ENCODE assay signal across 4 fruit fly cellular contexts in genomic region chr3L:629916-630663, dm6.
A peak's percentile ranks its signal among the peaks of the same experiment; 100 is the strongest.
TF ChIP-seq lines count a peak whose summit lies in the region.

No protein-coding gene starts in this region.

TF ChIP-seq in whole organism, adult, 20 proteins besides CTCF, POLR2A, EP300 and RAD21 (continued from another document):
- TF ChIP-seq Mnt (GFP tag; optimal IDR thresholded peaks at IDR 0.05; lab: Kevin White, UChicago), result peak; percentile 26
- TF ChIP-seq cnc (optimal IDR thresholded peaks at IDR 0.05; lab: Kevin White, UChicago), result no peak

TF ChIP-seq in whole organism, embryonic, 481 proteins besides CTCF, POLR2A, EP300 and RAD21 (continued from another document and continues in another):
- TF ChIP-seq Lhr (GFP tag; optimal IDR thresholded peaks at IDR 0.05; lab: Kevin White, UChicago) (no peak), Atf6 (GFP tag; IDR thresholded peaks at IDR 0.05; lab: Robert Waterston, UW) (peak; percentile 57; the same call in 1 of the 2 replicates), CG4707 (GFP tag; optimal IDR thresholded peaks at IDR 0.05; lab: Kevin White, UChicago) (no peak), fd3F (GFP tag; optimal IDR thresholded peaks at IDR 0.05; lab: Kevin White, UChicago) (peak; percentile 13), ham (GFP tag; IDR thresholded peaks at IDR 0.05; lab: Robert Waterston, UW) (no peak), zfh1 (GFP tag; IDR thresholded peaks at IDR 0.05; lab: Robert Waterston, UW) (peak; percentile 54; the same call in 1 of the 3 replicates), gfzf (GFP tag; optimal IDR thresholded peaks at IDR 0.05; lab: Kevin White, UChicago) (no peak), CG10267 (tag; optimal IDR thresholded peaks at IDR 0.05; lab: Kevin White, UChicago) (peak; percentile 12), ap (GFP tag; IDR thresholded peaks at IDR 0.05; lab: Robert Waterston, UW) (0 out of 2 replicates have a peak, but pooled peaks have one; percentile 45), CG11093 (GFP tag; IDR thresholded peaks at IDR 0.05; lab: Robert Waterston, UW) (peak; percentile 33; the same call in 1 of the 3 replicates), chm (GFP tag; IDR thresholded peaks at IDR 0.05; lab: Robert Waterston, UW) (peak; percentile 44; the same call in 1 of the 2 replicates), CG3065 (GFP tag; optimal IDR thresholded peaks at IDR 0.05; lab: Kevin White, UChicago) (no peak), klu (GFP tag; IDR thresholded peaks at IDR 0.05; lab: Robert Waterston, UW) (no peak; the same call in 1 of the 2 replicates), pzg (GFP tag; optimal IDR thresholded peaks at IDR 0.05; lab: Kevin White, UChicago) (peak; percentile 13), CG17829 (tag; optimal IDR thresholded peaks at IDR 0.05; lab: Kevin White, UChicago) (peak; percentile 7), Eip74EF (GFP tag; optimal IDR thresholded peaks at IDR 0.05; lab: Kevin White, UChicago) (no peak), Xbp1 (GFP tag; optimal IDR thresholded peaks at IDR 0.05; lab: Kevin White, UChicago) (peak; percentile 60), ci (GFP tag; IDR thresholded peaks at IDR 0.05; lab: Robert Waterston, UW) (peak; percentile 60), ind (GFP tag; optimal IDR thresholded peaks at IDR 0.05; lab: Kevin White, UChicago) (peak; percentile 59), Sox102F (GFP tag; optimal IDR thresholded peaks at IDR 0.05; lab: Kevin White, UChicago) (peak; percentile 39), Trl (optimal IDR thresholded peaks at IDR 0.05; lab: Kevin White, UChicago) (peak; percentile 72 to 83), Trl (GFP tag; optimal IDR thresholded peaks at IDR 0.05; lab: Kevin White, UChicago) (peak; percentile 12), CG18476 (GFP tag; optimal IDR thresholded peaks at IDR 0.05; lab: Kevin White, UChicago) (no peak), sisA (GFP tag; IDR thresholded peaks at IDR 0.05; lab: Robert Waterston, UW) (peak; percentile 61), gem (tag; optimal IDR thresholded peaks at IDR 0.05; lab: Kevin White, UChicago) (peak; percentile 66), CG8359 (GFP tag; optimal IDR thresholded peaks at IDR 0.05; lab: Kevin White, UChicago; ENCODE audit: borderline replicate concordance) (no peak), lbe (GFP tag; optimal IDR thresholded peaks at IDR 0.05; lab: Kevin White, UChicago) (no peak), YL-1 (GFP tag; optimal IDR thresholded peaks at IDR 0.05; lab: Kevin White, UChicago) (no peak), CG5953 (GFP tag; IDR thresholded peaks at IDR 0.05; lab: Robert Waterston, UW) (peak; percentile 51; the same call in 1 of the 2 replicates), CG6689 (GFP tag; IDR thresholded peaks at IDR 0.05; lab: Robert Waterston, UW) (peak; percentile 34; the same call in 1 of the 2 replicates), Dip2 (GFP tag; IDR thresholded peaks at IDR 0.05; lab: Robert Waterston, UW) (no peak), CG2678 (tag; optimal IDR thresholded peaks at IDR 0.05; lab: Kevin White, UChicago) (peak; percentile 58), CG2129 (GFP tag; IDR thresholded peaks at IDR 0.05; lab: Robert Waterston, UW; ENCODE audit: partially characterized antibody) (no peak), zf30C (GFP tag; optimal IDR thresholded peaks at IDR 0.05; lab: Kevin White, UChicago) (no peak), gcm2 (GFP tag; optimal IDR thresholded peaks at IDR 0.05; lab: Kevin White, UChicago) (no peak), CG1647 (GFP tag; optimal IDR thresholded peaks at IDR 0.05; lab: Kevin White, UChicago) (no peak), Spps (tag; optimal IDR thresholded peaks at IDR 0.05; lab: Kevin White, UChicago) (no peak), Med (GFP tag; lab: Kevin White, UChicago) (peak; percentile 72), Aef1 (GFP tag; IDR thresholded peaks at IDR 0.05; lab: Robert Waterston, UW) (peak; percentile 43; the same call in 1 of the 3 replicates), BtbVII (GFP tag; optimal IDR thresholded peaks at IDR 0.05; lab: Kevin White, UChicago) (peak; percentile 10), CG7372 (GFP tag; IDR thresholded peaks at IDR 0.05; lab: Robert Waterston, UW) (peak; percentile 91), Ssrp (tag; optimal IDR thresholded peaks at IDR 0.05; lab: Kevin White, UChicago) (peak; percentile 30)

TF ChIP-seq in whole organism, prepupa, 60 proteins besides CTCF, POLR2A, EP300 and RAD21 (continued from another document):
- TF ChIP-seq pdm3 (GFP tag; optimal IDR thresholded peaks at IDR 0.05; lab: Kevin White, UChicago), result peak; percentile 39
- no peak for TF ChIP-seq fd59A (GFP tag; optimal IDR thresholded peaks at IDR 0.05; lab: Kevin White, UChicago)
- peak; percentile 37 for TF ChIP-seq achi (GFP tag; optimal IDR thresholded peaks at IDR 0.05; lab: Kevin White, UChicago)
- peak; percentile 57 for TF ChIP-seq eg (GFP tag; IDR thresholded peaks at IDR 0.05; lab: Robert Waterston, UW)
- peak; percentile 16 for TF ChIP-seq CG7368 (GFP tag; optimal IDR thresholded peaks at IDR 0.05; lab: Kevin White, UChicago)
- no peak for TF ChIP-seq dac (GFP tag; optimal IDR thresholded peaks at IDR 0.05; lab: Kevin White, UChicago)
- peak; percentile 19 for TF ChIP-seq Hr39 (GFP tag; optimal IDR thresholded peaks at IDR 0.05; lab: Kevin White, UChicago)
- no peak for TF ChIP-seq fkh (GFP tag; optimal IDR thresholded peaks at IDR 0.05; lab: Kevin White, UChicago)
- TF ChIP-seq CG3032 (tag; optimal IDR thresholded peaks at IDR 0.05; lab: Kevin White, UChicago), result no peak
- peak; percentile 74 for TF ChIP-seq Eip78C (GFP tag; lab: Kevin White, UChicago)
- TF ChIP-seq Gug (GFP tag; IDR thresholded peaks at IDR 0.05; lab: Robert Waterston, UW), result no peak
- peak; percentile 7 for TF ChIP-seq cyc (GFP tag; optimal IDR thresholded peaks at IDR 0.05; lab: Kevin White, UChicago)
- peak; percentile 19 for TF ChIP-seq CG8632 (GFP tag; optimal IDR thresholded peaks at IDR 0.05; lab: Kevin White, UChicago)
- TF ChIP-seq lz (GFP tag; optimal IDR thresholded peaks at IDR 0.05; lab: Kevin White, UChicago), result peak; percentile 41
- TF ChIP-seq esn (GFP tag; optimal IDR thresholded peaks at IDR 0.05; lab: Kevin White, UChicago), result peak; percentile 43
- no peak for TF ChIP-seq fd85E (GFP tag; optimal IDR thresholded peaks at IDR 0.05; lab: Kevin White, UChicago)
- peak; percentile 13 for TF ChIP-seq CG32006 (GFP tag; optimal IDR thresholded peaks at IDR 0.05; lab: Kevin White, UChicago)
- TF ChIP-seq CG9139 (GFP tag; optimal IDR thresholded peaks at IDR 0.05; lab: Kevin White, UChicago), result peak; percentile 5
- peak; percentile 67 for TF ChIP-seq svp (GFP tag; lab: Kevin White, UChicago)
- TF ChIP-seq Lpt (GFP tag; optimal IDR thresholded peaks at IDR 0.05; lab: Kevin White, UChicago), result no peak
- TF ChIP-seq spab (GFP tag; optimal IDR thresholded peaks at IDR 0.05; lab: Kevin White, UChicago), result no peak
- TF ChIP-seq Hr38 (GFP tag; optimal IDR thresholded peaks at IDR 0.05; lab: Kevin White, UChicago), result no peak
- TF ChIP-seq CG10631 (GFP tag; optimal IDR thresholded peaks at IDR 0.05; lab: Kevin White, UChicago), result peak; percentile 7
- no peak for TF ChIP-seq CG1621 (tag; optimal IDR thresholded peaks at IDR 0.05; lab: Kevin White, UChicago)
- TF ChIP-seq CG11762 (GFP tag; optimal IDR thresholded peaks at IDR 0.05; lab: Kevin White, UChicago; ENCODE audit: insufficient read depth), result no peak
- peak; percentile 60 for TF ChIP-seq Hr4 (GFP tag; optimal IDR thresholded peaks at IDR 0.05; lab: Kevin White, UChicago)
- TF ChIP-seq Sox102F (GFP tag; optimal IDR thresholded peaks at IDR 0.05; lab: Kevin White, UChicago), result peak; percentile 52
- peak in 1 of 2 experiments; percentile 33 for TF ChIP-seq salr (GFP tag; optimal IDR thresholded peaks at IDR 0.05; lab: Kevin White, UChicago)
- no peak for TF ChIP-seq Sox15 (GFP tag; optimal IDR thresholded peaks at IDR 0.05; lab: Kevin White, UChicago)
- TF ChIP-seq Smox (GFP tag; optimal IDR thresholded peaks at IDR 0.05; lab: Kevin White, UChicago), result peak; percentile 45
- no peak for TF ChIP-seq Eip93F (GFP tag; optimal IDR thresholded peaks at IDR 0.05; lab: Kevin White, UChicago)
- peak; percentile 41 for TF ChIP-seq CG6854 (GFP tag; optimal IDR thresholded peaks at IDR 0.05; lab: Kevin White, UChicago)
- TF ChIP-seq CG31627 (GFP tag; optimal IDR thresholded peaks at IDR 0.05; lab: Kevin White, UChicago), result peak; percentile 25
- peak; percentile 24 for TF ChIP-seq vri (GFP tag; optimal IDR thresholded peaks at IDR 0.05; lab: Kevin White, UChicago)
- TF ChIP-seq CG6808 (GFP tag; optimal IDR thresholded peaks at IDR 0.05; lab: Kevin White, UChicago), result no peak
- peak; percentile 3 for TF ChIP-seq net (GFP tag; optimal IDR thresholded peaks at IDR 0.05; lab: Kevin White, UChicago)
- peak; percentile 21 for TF ChIP-seq Eip75B (GFP tag; optimal IDR thresholded peaks at IDR 0.05; lab: Kevin White, UChicago)
- peak; percentile 47 for TF ChIP-seq acj6 (GFP tag; optimal IDR thresholded peaks at IDR 0.05; lab: Kevin White, UChicago)
- TF ChIP-seq ss (GFP tag; optimal IDR thresholded peaks at IDR 0.05; lab: Kevin White, UChicago), result peak in 1 of 2 experiments; percentile 52
- no peak for TF ChIP-seq CG8319 (GFP tag; optimal IDR thresholded peaks at IDR 0.05; lab: Kevin White, UChicago)
- no peak for TF ChIP-seq Ets96B (tag; optimal IDR thresholded peaks at IDR 0.05; lab: Kevin White, UChicago)
- TF ChIP-seq CG11902 (GFP tag; optimal IDR thresholded peaks at IDR 0.05; lab: Kevin White, UChicago), result no peak

TF ChIP-seq in whole organism, wandering third instar larva, 38 proteins besides CTCF, POLR2A, EP300 and RAD21 (continued from another document):
- TF ChIP-seq Myc (optimal IDR thresholded peaks at IDR 0.05; lab: Kevin White, UChicago), result no peak
- TF ChIP-seq brk (GFP tag; optimal IDR thresholded peaks at IDR 0.05; lab: Kevin White, UChicago), result no peak
- TF ChIP-seq woc (GFP tag; optimal IDR thresholded peaks at IDR 0.05; lab: Kevin White, UChicago), result peak; percentile 6
- TF ChIP-seq fru (GFP tag; optimal IDR thresholded peaks at IDR 0.05; lab: Kevin White, UChicago), result peak; percentile 38
- TF ChIP-seq pan (optimal IDR thresholded peaks at IDR 0.05; lab: Kevin White, UChicago), result no peak
- TF ChIP-seq dl (GFP tag; optimal IDR thresholded peaks at IDR 0.05; lab: Kevin White, UChicago; ENCODE audit: insufficient read depth in 1 of 2, partially characterized antibody in 2 of 2), result peak in 1 of 2 experiments; percentile 23
- TF ChIP-seq lola (GFP tag; optimal IDR thresholded peaks at IDR 0.05; lab: Kevin White, UChicago), result no peak
- TF ChIP-seq Sp1 (GFP tag; optimal IDR thresholded peaks at IDR 0.05; lab: Kevin White, UChicago), result no peak
- TF ChIP-seq CG32264 (GFP tag; optimal IDR thresholded peaks at IDR 0.05; lab: Kevin White, UChicago), result no peak
- no peak for TF ChIP-seq CG9705 (GFP tag; optimal IDR thresholded peaks at IDR 0.05; lab: Kevin White, UChicago)
- no peak for TF ChIP-seq usp (GFP tag; optimal IDR thresholded peaks at IDR 0.05; lab: Kevin White, UChicago)
- no peak for TF ChIP-seq Rel (GFP tag; optimal IDR thresholded peaks at IDR 0.05; lab: Kevin White, UChicago)
- no peak for TF ChIP-seq Rel (tag; optimal IDR thresholded peaks at IDR 0.05; lab: Kevin White, UChicago)
- TF ChIP-seq h (GFP tag; optimal IDR thresholded peaks at IDR 0.05; lab: Kevin White, UChicago), result no peak
